Fruit fly (Drosophila melanogaster): Measurements from ENCODE around the gene Tsen2.

Gene Tsen2

DNA sequence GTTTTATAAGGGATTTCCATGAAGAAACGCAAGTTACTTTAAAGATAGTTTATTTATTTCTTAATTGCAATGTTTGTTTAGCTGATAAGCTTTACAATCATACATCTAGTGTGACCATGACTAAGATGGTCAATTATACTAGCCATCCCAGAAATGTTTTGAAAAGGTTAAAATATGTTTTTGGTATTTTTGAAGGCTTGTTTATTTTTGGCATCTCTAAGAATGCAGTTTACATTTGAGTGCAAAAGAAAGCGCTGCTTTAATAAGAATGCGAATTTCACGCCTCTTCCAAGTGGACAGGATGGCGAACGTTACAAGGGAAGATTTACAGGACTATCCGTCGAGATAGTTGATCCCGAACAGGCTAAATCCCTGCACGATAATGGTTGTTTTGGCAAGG is at the start of gene Tsen2:
TSS of gene Tsen2 (plus strand) at position 222 of the 400 bp plus-strand sequence.
- TF ChIP-seq Eip75B (GFP tag; optimal IDR thresholded peaks at IDR 0.05) (no peak), esn (GFP tag; optimal IDR thresholded peaks at IDR 0.05) (peak; percentile 47), CG16779 (tag; optimal IDR thresholded peaks at IDR 0.05) (no peak), lz (GFP tag; optimal IDR thresholded peaks at IDR 0.05) (no peak)

DNA sequence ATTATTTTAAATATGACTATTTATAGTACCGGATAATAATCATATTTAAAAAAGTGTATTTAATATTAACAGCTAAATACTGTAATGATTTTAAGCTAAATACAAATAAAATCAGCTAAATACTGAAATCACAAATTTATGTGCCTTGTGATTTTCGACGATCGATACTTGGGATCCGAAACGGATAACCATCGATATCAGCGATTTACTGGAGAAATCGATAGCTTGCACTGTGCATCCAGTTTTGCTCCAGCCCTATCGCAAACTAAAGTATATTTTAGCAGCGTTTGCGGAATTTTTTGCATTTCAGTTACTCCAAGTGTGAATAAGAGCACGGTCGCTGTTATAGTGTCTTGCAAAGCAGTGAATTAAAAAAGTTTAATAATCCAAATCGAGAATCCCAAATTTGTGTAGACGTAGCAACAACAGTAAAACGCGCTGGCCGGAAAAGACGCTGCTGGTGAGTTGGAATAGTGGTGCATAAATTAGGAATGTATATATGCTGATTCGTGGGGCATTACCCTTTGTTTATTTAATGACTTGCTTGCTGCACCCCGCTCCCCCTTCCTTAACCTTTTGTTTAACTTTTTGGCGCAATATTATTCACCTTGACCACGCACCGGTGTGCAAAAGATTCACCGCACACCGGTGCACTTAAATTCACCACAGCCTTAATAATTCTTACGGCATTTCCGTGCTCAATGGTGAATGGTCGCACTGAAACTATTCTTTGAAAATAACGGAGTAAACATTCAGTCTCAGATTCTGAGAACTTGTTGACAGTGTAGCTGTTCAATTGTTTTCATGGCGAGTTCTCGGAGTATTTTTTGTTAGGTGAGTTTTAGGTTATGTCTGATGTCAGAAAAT is 49.5 kb upstream of the Tsen2 start, which contains the start of the genes grp and squ:
TSS of gene grp (plus strand) at position 238 of the 867 bp plus-strand sequence.
TSS of gene squ (plus strand) at position 238 of the 867 bp plus-strand sequence.
- no peak for TF ChIP-seq eg (GFP tag; IDR thresholded peaks at IDR 0.05)
- TF ChIP-seq CG6163 (GFP tag; IDR thresholded peaks at IDR 0.05), result no peak
- no peak for TF ChIP-seq CG11902 (GFP tag; optimal IDR thresholded peaks at IDR 0.05)
- TF ChIP-seq CG9139 (GFP tag; optimal IDR thresholded peaks at IDR 0.05), result peak; percentile 22
- no peak for TF ChIP-seq Blimp-1 (GFP tag; optimal IDR thresholded peaks at IDR 0.05)
- TF ChIP-seq Sox14 (GFP tag; optimal IDR thresholded peaks at IDR 0.05), result peak; percentile 64
- TF ChIP-seq CG6792 (GFP tag; optimal IDR thresholded peaks at IDR 0.05), result no peak
- TF ChIP-seq Eip93F (GFP tag; optimal IDR thresholded peaks at IDR 0.05), result no peak
- no peak for TF ChIP-seq CG10631 (GFP tag; optimal IDR thresholded peaks at IDR 0.05)
- TF ChIP-seq achi (GFP tag; optimal IDR thresholded peaks at IDR 0.05), result no peak
- TF ChIP-seq Ets21C (GFP tag; optimal IDR thresholded peaks at IDR 0.05), result no peak
- no peak for TF ChIP-seq salr (GFP tag; optimal IDR thresholded peaks at IDR 0.05)
- peak; percentile 9 for TF ChIP-seq Eip75B (GFP tag; optimal IDR thresholded peaks at IDR 0.05)
- no peak for TF ChIP-seq Smox (GFP tag; optimal IDR thresholded peaks at IDR 0.05)
- peak; percentile 41 to 58 for TF ChIP-seq ss (GFP tag; optimal IDR thresholded peaks at IDR 0.05)
- no peak for TF ChIP-seq Met (GFP tag; optimal IDR thresholded peaks at IDR 0.05)
- no peak for TF ChIP-seq vri (GFP tag; optimal IDR thresholded peaks at IDR 0.05)
- TF ChIP-seq CG8319 (GFP tag; optimal IDR thresholded peaks at IDR 0.05), result no peak
- no peak for TF ChIP-seq dac (GFP tag; optimal IDR thresholded peaks at IDR 0.05)
- TF ChIP-seq esn (GFP tag; optimal IDR thresholded peaks at IDR 0.05), result peak; percentile 32
- TF ChIP-seq CG11762 (GFP tag; optimal IDR thresholded peaks at IDR 0.05; ENCODE audit: insufficient read depth), result no peak
- no peak for TF ChIP-seq CG15336 (GFP tag; IDR thresholded peaks at IDR 0.05)
- TF ChIP-seq Lpt (GFP tag; optimal IDR thresholded peaks at IDR 0.05), result no peak
- TF ChIP-seq dsx (GFP tag; optimal IDR thresholded peaks at IDR 0.05; ENCODE audit: poor library complexity, severe bottlenecking), result no peak
- no peak for TF ChIP-seq Sox102F (GFP tag; optimal IDR thresholded peaks at IDR 0.05)
- no peak for TF ChIP-seq CG31627 (GFP tag; optimal IDR thresholded peaks at IDR 0.05)
- no peak for TF ChIP-seq CG6808 (GFP tag; optimal IDR thresholded peaks at IDR 0.05)
- TF ChIP-seq fd85E (GFP tag; optimal IDR thresholded peaks at IDR 0.05), result no peak
- TF ChIP-seq Eip78C (GFP tag), result peak; percentile 73
- TF ChIP-seq fkh (GFP tag; optimal IDR thresholded peaks at IDR 0.05), result peak; percentile 84
- peak; percentile 63 for TF ChIP-seq CG6854 (GFP tag; optimal IDR thresholded peaks at IDR 0.05)
- TF ChIP-seq CG16779 (tag; optimal IDR thresholded peaks at IDR 0.05), result no peak
- TF ChIP-seq CG1621 (tag; optimal IDR thresholded peaks at IDR 0.05), result peak; percentile 44
- TF ChIP-seq fd59A (GFP tag; optimal IDR thresholded peaks at IDR 0.05), result no peak
- TF ChIP-seq CG8119 (GFP tag; IDR thresholded peaks at IDR 0.05), result peak; percentile 14; the same call in 1 of the 3 replicates
- no peak for TF ChIP-seq CG10669 (GFP tag; optimal IDR thresholded peaks at IDR 0.05)
- no peak for TF ChIP-seq cyc (GFP tag; optimal IDR thresholded peaks at IDR 0.05)
- no peak for TF ChIP-seq acj6 (GFP tag; optimal IDR thresholded peaks at IDR 0.05)

Data from whole organism, prepupa.